Worm (Caenorhabditis elegans) whole organism, mixed stage, embryonic: Measurements from ENCODE around the gene C18H9.1.

Experiments
- lin-32 ChIP-seq: fragments of 200-800 bp; sonication (Bioruptor generic); optimal IDR thresholded peaks from 2 replicates; lab custom pipeline; 2018; ENCODE audit warnings: mild to moderate bottlenecking, missing genetic modification characterization, missing compliant biosample characterization
- nhr-2 ChIP-seq: fragments of 150-350 bp; optimal IDR thresholded peaks from 2 replicates; lab custom pipeline; 2014; ENCODE audit warnings: missing biosample characterization, missing genetic modification characterization
- pha-4 ChIP-seq: fragments of 150-350 bp; optimal IDR thresholded peaks from 2 replicates; lab custom pipeline; 2018; ENCODE audit warnings: missing biosample characterization, missing genetic modification reagents, missing genetic modification characterization
- unc-39 ChIP-seq: fragments of 150-350 bp; optimal IDR thresholded peaks from 2 replicates; lab custom pipeline; 2014; ENCODE audit warnings: missing biosample characterization, missing genetic modification characterization
- ztf-11 ChIP-seq: fragments of 150-350 bp; optimal IDR thresholded peaks from 2 replicates; lab custom pipeline; 2014; ENCODE audit warnings: missing biosample characterization, missing genetic modification characterization

- TF ChIP-seq ztf-11 (tag; lab: Kevin White, UChicago) (no peak), unc-39 (no peak), lin-32 (GFP tag; lab: Kevin White, UChicago) (no peak), pha-4 (no peak), nhr-2 (tag; lab: Kevin White, UChicago) (no peak)
Observed at ce11 chrII:6679724-6680123, 19.2 kb upstream of the C18H9.1 start, which contains the start of gene ift-74.
